Worm (Caenorhabditis elegans) whole organism, mixed stage, embryonic: Measurements from ENCODE around the gene Y46G5A.15.

Experiments
- elt-1 ChIP-seq: sonication (generic microtip); optimal IDR thresholded peaks from 2 replicates; lab custom pipeline; 2017; ENCODE audit warnings: missing genetic modification characterization, mild to moderate bottlenecking, missing compliant biosample characterization, antibody characterized with exemption, moderate library complexity, borderline replicate concordance; ENCODE audit not compliant: insufficient read depth
- nhr-237 ChIP-seq: fragments of 150-350 bp; optimal IDR thresholded peaks from 2 replicates; lab custom pipeline; 2014; ENCODE audit warnings: missing biosample characterization, missing genetic modification characterization
- nhr-28 ChIP-seq: fragments of 150-350 bp; optimal IDR thresholded peaks from 2 replicates; lab custom pipeline; 2014; ENCODE audit warnings: missing biosample characterization, missing genetic modification characterization
- nhr-76 ChIP-seq: sonication (generic microtip); optimal IDR thresholded peaks from 2 replicates; lab custom pipeline; 2017; ENCODE audit warnings: missing biosample characterization, missing genetic modification characterization
- pha-4 ChIP-seq: fragments of 150-350 bp; optimal IDR thresholded peaks from 2 replicates; lab custom pipeline; 2018; ENCODE audit warnings: missing biosample characterization, missing genetic modification reagents, missing genetic modification characterization
- sptf-1 ChIP-seq: sonication (generic microtip); optimal IDR thresholded peaks from 2 replicates; lab custom pipeline; 2017; ENCODE audit warnings: mild to moderate bottlenecking, missing genetic modification characterization, moderate library complexity, missing compliant biosample characterization
- unc-120 ChIP-seq: sonication (generic microtip); optimal IDR thresholded peaks from 2 replicates; lab custom pipeline; 2017; ENCODE audit warnings: missing genetic modification characterization, missing compliant biosample characterization; ENCODE audit not compliant: poor library complexity, severe bottlenecking

ce11 chrII:12738284-12739201 lies 46.7 kb downstream of the Y46G5A.15 start, which contains the start of gene pisy-1:
- TF ChIP-seq sptf-1 (tag; lab: Kevin White, UChicago) (no peak), nhr-76 (no peak), nhr-28 (tag; lab: Kevin White, UChicago) (no peak), pha-4 (tag; lab: Kevin White, UChicago) (no peak), nhr-237 (peak; percentile 23), elt-1 (tag; lab: Kevin White, UChicago) (no peak), unc-120 (tag; lab: Kevin White, UChicago) (no peak)
